Fruit fly (Drosophila melanogaster) whole organism, embryonic: ENCODE results near the gene DIP1.
A peak's percentile ranks its signal among the peaks of the same experiment; 100 is the strongest.

ENCODE experiments used
- Adf1 ChIP-seq: fragments of 200-800 bp; sonication (Bioruptor generic); IDR thresholded peaks from 2 replicates; pipeline ENCODE4 v1.3.6; 2022; ENCODE audit warnings: missing biosample characterization, missing genetic modification characterization
- Asciz ChIP-seq: fragments of 200-800 bp; sonication (Bioruptor generic); optimal IDR thresholded peaks from 2 replicates; lab custom pipeline; 2017; ENCODE audit warnings: missing biosample characterization, mild to moderate bottlenecking, missing genetic modification characterization, missing genetic modification reagents
- CG10366 ChIP-seq: fragments of 200-800 bp; sonication (Bioruptor generic); IDR thresholded peaks from 2 replicates; pipeline ENCODE4 v1.3.6; 2022; ENCODE audit warnings: missing biosample characterization, missing genetic modification characterization
- CG11093 ChIP-seq: fragments of 200-800 bp; sonication (Bioruptor generic); IDR thresholded peaks from 3 replicates; pipeline ENCODE4 v1.3.6; 2022; ENCODE audit warnings: missing biosample characterization, missing genetic modification characterization
- CG11247 ChIP-seq: fragments of 200-800 bp; sonication (Bioruptor generic); IDR thresholded peaks from 2 replicates; pipeline ENCODE4 v1.3.6; 2022; ENCODE audit warnings: missing biosample characterization, missing genetic modification characterization
- CG11456 ChIP-seq: fragments of 200-800 bp; sonication (Bioruptor generic); IDR thresholded peaks from 3 replicates; pipeline ENCODE4 v1.3.6; 2022; ENCODE audit warnings: missing biosample characterization, missing genetic modification characterization
- CG11504 ChIP-seq: fragments of 200-800 bp; sonication (Bioruptor generic); optimal IDR thresholded peaks from 3 replicates; lab custom pipeline; 2019; ENCODE audit warnings: missing biosample characterization, mild to moderate bottlenecking, missing genetic modification characterization, moderate library complexity
- CG12155 ChIP-seq: fragments of 200-800 bp; sonication (Bioruptor generic); optimal IDR thresholded peaks from 3 replicates; lab custom pipeline; 2016; ENCODE audit warnings: missing biosample characterization, missing genetic modification characterization
- CG12219 ChIP-seq: fragments of 200-800 bp; sonication (Bioruptor generic); optimal IDR thresholded peaks from 3 replicates; lab custom pipeline; 2018; ENCODE audit warnings: missing biosample characterization, mild to moderate bottlenecking, missing genetic modification characterization
- CG13123 ChIP-seq: fragments of 200-800 bp; sonication (Bioruptor generic); optimal IDR thresholded peaks from 2 replicates; lab custom pipeline; 2016; ENCODE audit warnings: missing biosample characterization, missing genetic modification characterization
- CG13894 ChIP-seq: fragments of 200-800 bp; sonication (Bioruptor generic); optimal IDR thresholded peaks from 3 replicates; lab custom pipeline; 2018; ENCODE audit warnings: missing biosample characterization, mild to moderate bottlenecking, missing genetic modification characterization, moderate library complexity
- CG14014 ChIP-seq: fragments of 200-800 bp; sonication (Bioruptor generic); IDR thresholded peaks from 2 replicates; pipeline ENCODE4 v1.3.6; 2022; ENCODE audit warnings: missing biosample characterization, missing genetic modification characterization
- CG1529 ChIP-seq: fragments of 200-800 bp; sonication (Bioruptor generic); optimal IDR thresholded peaks from 3 replicates; lab custom pipeline; 2018; ENCODE audit warnings: missing biosample characterization, missing genetic modification characterization
- CG1603 ChIP-seq: fragments of 200-800 bp; sonication (Bioruptor generic); optimal IDR thresholded peaks from 2 replicates; lab custom pipeline; 2019; ENCODE audit warnings: missing biosample characterization, mild to moderate bottlenecking, missing genetic modification characterization, moderate library complexity
- CG16779 ChIP-seq: fragments of 200-800 bp; sonication (Bioruptor generic); IDR thresholded peaks from 2 replicates; pipeline ENCODE4 v1.3.6; 2022; ENCODE audit warnings: missing biosample characterization, missing genetic modification characterization
- CG18619 ChIP-seq: fragments of 200-800 bp; sonication (Bioruptor generic); optimal IDR thresholded peaks from 3 replicates; lab custom pipeline; 2017; ENCODE audit warnings: missing biosample characterization, mild to moderate bottlenecking, missing genetic modification characterization
- CG2202 ChIP-seq: fragments of 200-800 bp; sonication (Bioruptor generic); optimal IDR thresholded peaks from 2 replicates; lab custom pipeline; 2018; ENCODE audit warnings: missing biosample characterization, mild to moderate bottlenecking, missing genetic modification characterization
- CG2875 ChIP-seq: fragments of 200-800 bp; sonication (Bioruptor generic); optimal IDR thresholded peaks from 2 replicates; lab custom pipeline; 2017; ENCODE audit warnings: missing biosample characterization, mild to moderate bottlenecking, missing genetic modification characterization, missing genetic modification reagents
- CG30403 ChIP-seq: fragments of 200-800 bp; sonication (Bioruptor generic); optimal IDR thresholded peaks from 3 replicates; lab custom pipeline; 2016; ENCODE audit warnings: missing biosample characterization, missing genetic modification characterization
- CG33213 ChIP-seq: fragments of 200-800 bp; sonication (Bioruptor generic); optimal IDR thresholded peaks from 3 replicates; lab custom pipeline; 2016; ENCODE audit warnings: missing biosample characterization, missing genetic modification characterization
- CG3726 ChIP-seq: fragments of 200-800 bp; sonication (Bioruptor generic); IDR thresholded peaks from 3 replicates; pipeline ENCODE4, ENCODE4 v1.3.6; 2022; ENCODE audit warnings: missing biosample characterization, missing genetic modification characterization
- CG4730 ChIP-seq: fragments of 200-800 bp; sonication (Bioruptor generic); IDR thresholded peaks from 2 replicates; pipeline ENCODE4 v1.3.6; 2022; ENCODE audit warnings: missing biosample characterization, missing genetic modification characterization
- CG6683 ChIP-seq: fragments of 200-800 bp; sonication (Bioruptor generic); optimal IDR thresholded peaks from 2 replicates; lab custom pipeline; 2017; ENCODE audit warnings: missing biosample characterization, mild to moderate bottlenecking, missing genetic modification characterization, missing genetic modification reagents
- CG6689 ChIP-seq: fragments of 200-800 bp; sonication (Bioruptor generic); IDR thresholded peaks from 2 replicates; pipeline ENCODE4 v1.3.6; 2022; ENCODE audit warnings: missing biosample characterization, missing genetic modification characterization
- CG8388 ChIP-seq: fragments of 200-800 bp; sonication (Bioruptor generic); optimal IDR thresholded peaks from 2 replicates; lab custom pipeline; 2019; ENCODE audit warnings: missing biosample characterization, mild to moderate bottlenecking, missing genetic modification characterization, moderate library complexity
- CG8924 ChIP-seq: fragments of 200-800 bp; optimal IDR thresholded peaks from 3 replicates; lab custom pipeline; 2019; ENCODE audit warnings: missing biosample characterization, mild to moderate bottlenecking, missing genetic modification characterization, moderate library complexity
- CG9437 ChIP-seq: fragments of 200-800 bp; sonication (Bioruptor generic); optimal IDR thresholded peaks from 2 replicates; lab custom pipeline; 2018; ENCODE audit warnings: missing biosample characterization, mild to moderate bottlenecking, missing genetic modification characterization
- CG9609 ChIP-seq: fragments of 200-800 bp; sonication (Bioruptor generic); optimal IDR thresholded peaks from 3 replicates; lab custom pipeline; 2016; ENCODE audit warnings: missing biosample characterization, missing genetic modification characterization
- Doc3 ChIP-seq: fragments of 200-800 bp; sonication (Bioruptor generic); IDR thresholded peaks from 3 replicates; pipeline ENCODE4 v1.3.6; 2022; ENCODE audit warnings: missing biosample characterization, missing genetic modification characterization; ENCODE audit not compliant: partially characterized antibody
- Jarid2 ChIP-seq: fragments of 200-800 bp; sonication (Bioruptor generic); optimal IDR thresholded peaks from 3 replicates; lab custom pipeline; 2017; ENCODE audit warnings: mild to moderate bottlenecking, missing biosample characterization, missing genetic modification reagents, missing genetic modification characterization
- Meics ChIP-seq: fragments of 200-800 bp; sonication (Bioruptor generic); optimal IDR thresholded peaks from 2 replicates; lab custom pipeline; 2017; ENCODE audit warnings: missing biosample characterization, mild to moderate bottlenecking, missing genetic modification characterization
- Myb ChIP-seq: fragments of 200-800 bp; sonication (Bioruptor generic); optimal IDR thresholded peaks from 2 replicates; lab custom pipeline; 2016; ENCODE audit warnings: missing biosample characterization, missing genetic modification characterization
- Oli ChIP-seq: fragments of 200-800 bp; sonication (Bioruptor generic); optimal IDR thresholded peaks from 2 replicates; lab custom pipeline; 2018; ENCODE audit warnings: missing biosample characterization, mild to moderate bottlenecking, missing genetic modification characterization, moderate library complexity
- Optix ChIP-seq: fragments of 200-800 bp; sonication (Bioruptor generic); IDR thresholded peaks from 3 replicates; pipeline ENCODE4 v1.3.6; 2022; ENCODE audit warnings: missing biosample characterization, missing genetic modification characterization
- PHDP ChIP-seq: fragments of 200-800 bp; sonication (Bioruptor generic); optimal IDR thresholded peaks from 3 replicates; lab custom pipeline; 2018; ENCODE audit warnings: missing biosample characterization, mild to moderate bottlenecking, missing genetic modification characterization, moderate library complexity
- Ravus ChIP-seq: fragments of 200-800 bp; sonication (Bioruptor generic); IDR thresholded peaks from 2 replicates; pipeline ENCODE4 v1.3.6; 2022; ENCODE audit warnings: missing biosample characterization, missing genetic modification characterization
- abd-A ChIP-seq: fragments of 200-800 bp; sonication (Bioruptor generic); optimal IDR thresholded peaks from 3 replicates; lab custom pipeline; 2019; ENCODE audit warnings: missing biosample characterization, mild to moderate bottlenecking, missing genetic modification characterization, moderate library complexity
- bsh ChIP-seq, 2 experiments: fragments of 200-800 bp; sonication (Bioruptor generic); optimal IDR thresholded peaks; 2 replicates each; lab custom pipeline; 2017 to 2018; ENCODE audit warnings: mild to moderate bottlenecking in 2 of 2, missing biosample characterization in 2 of 2, missing genetic modification characterization in 2 of 2, moderate library complexity in 1 of 2
- fd102C ChIP-seq: fragments of 200-800 bp; sonication (Bioruptor generic); optimal IDR thresholded peaks from 2 replicates; lab custom pipeline; 2018; ENCODE audit warnings: missing biosample characterization, mild to moderate bottlenecking, missing genetic modification characterization, moderate library complexity
- gro ChIP-seq: fragments of 200-800 bp; sonication (Bioruptor generic); optimal IDR thresholded peaks from 2 replicates; lab custom pipeline; 2016; ENCODE audit warnings: missing biosample characterization, missing genetic modification characterization
- mirr ChIP-seq: fragments of 200-800 bp; sonication (Bioruptor generic); optimal IDR thresholded peaks from 3 replicates; lab custom pipeline; 2018; ENCODE audit warnings: missing biosample characterization, mild to moderate bottlenecking, missing genetic modification characterization
- pnt ChIP-seq: fragments of 200-800 bp; sonication (Bioruptor generic); optimal IDR thresholded peaks from 3 replicates; lab custom pipeline; 2016; ENCODE audit warnings: missing biosample characterization, missing genetic modification characterization
- psq ChIP-seq: fragments of 200-800 bp; sonication (Bioruptor generic); optimal IDR thresholded peaks from 2 replicates; lab custom pipeline; 2017; ENCODE audit warnings: missing biosample characterization, missing genetic modification characterization
- pzg ChIP-seq: fragments of 200-800 bp; sonication (Bioruptor generic); optimal IDR thresholded peaks from 3 replicates; lab custom pipeline; 2018; ENCODE audit warnings: missing biosample characterization, mild to moderate bottlenecking, missing genetic modification characterization, moderate library complexity
- repo ChIP-seq: fragments of 200-800 bp; sonication (Bioruptor generic); optimal IDR thresholded peaks from 2 replicates; lab custom pipeline; 2016; ENCODE audit warnings: missing biosample characterization, missing genetic modification characterization
- sens-2 ChIP-seq: fragments of 200-800 bp; sonication (Bioruptor generic); IDR thresholded peaks from 2 replicates; pipeline ENCODE4 v1.3.6; 2022; ENCODE audit warnings: missing biosample characterization, missing genetic modification characterization
- tna ChIP-seq: fragments of 200-800 bp; sonication (Bioruptor generic); IDR thresholded peaks from 2 replicates; pipeline ENCODE4 v1.3.6; 2022; ENCODE audit warnings: missing biosample characterization, missing genetic modification characterization; ENCODE audit not compliant: partially characterized antibody
- toy ChIP-seq: fragments of 200-800 bp; sonication (Bioruptor generic); IDR thresholded peaks from 2 replicates; pipeline ENCODE4 v1.3.6; 2022; ENCODE audit warnings: missing biosample characterization, missing genetic modification characterization
- trh ChIP-seq: fragments of 200-800 bp; sonication (Bioruptor generic); optimal IDR thresholded peaks from 2 replicates; lab custom pipeline; 2016; ENCODE audit warnings: missing biosample characterization, missing genetic modification characterization
- z ChIP-seq: fragments of 200-800 bp; sonication (Bioruptor generic); IDR thresholded peaks from 3 replicates; pipeline ENCODE4 v1.3.6; 2022; ENCODE audit warnings: missing biosample characterization, missing genetic modification characterization
- zf30C ChIP-seq: fragments of 200-800 bp; sonication (Bioruptor generic); optimal IDR thresholded peaks from 3 replicates; lab custom pipeline; 2018; ENCODE audit warnings: missing biosample characterization, mild to moderate bottlenecking, missing genetic modification characterization

The DIP1 gene

dm6 chrX:21593907-21594306 is 36.0 kb downstream of the DIP1 start (continued):
- TF ChIP-seq CG12155 (GFP tag; lab: Kevin White, UChicago) (peak; percentile 64), CG1529 (GFP tag; lab: Kevin White, UChicago) (peak; percentile 70), CG1603 (peak; percentile 95), abd-A (tag; lab: Kevin White, UChicago) (no peak), PHDP (tag; lab: Kevin White, UChicago) (peak; percentile 78), CG11456 (GFP tag; lab: Robert Waterston, UW) (peak; percentile 77), CG16779 (GFP tag; lab: Robert Waterston, UW) (no peak), Ravus (peak; percentile 3), CG11093 (GFP tag; lab: Robert Waterston, UW) (peak; percentile 81), z (GFP tag; lab: Robert Waterston, UW) (0 out of 3 replicates have a peak, but pooled peaks have one; percentile 31), mirr (GFP tag; lab: Kevin White, UChicago) (no peak), sens-2 (GFP tag; lab: Robert Waterston, UW) (peak; percentile 79), psq (GFP tag; lab: Kevin White, UChicago) (peak; percentile 23), Doc3 (GFP tag; lab: Robert Waterston, UW) (no peak), CG30403 (peak; percentile 81), CG12219 (GFP tag; lab: Kevin White, UChicago) (peak; percentile 78), pzg (GFP tag; lab: Kevin White, UChicago) (no peak), CG8924 (tag; lab: Kevin White, UChicago) (peak; percentile 86), CG2875 (GFP tag; lab: Kevin White, UChicago) (peak; percentile 76), CG6683 (GFP tag; lab: Kevin White, UChicago) (peak; percentile 41), Adf1 (GFP tag; lab: Robert Waterston, UW) (no peak), gro (no peak), CG14014 (GFP tag; lab: Robert Waterston, UW) (peak; percentile 68), trh (GFP tag; lab: Kevin White, UChicago) (no peak), zf30C (peak; percentile 64), CG2202 (tag; lab: Kevin White, UChicago) (peak; percentile 71), bsh (GFP tag; optimal IDR thresholded peaks at IDR 0.05; lab: Kevin White, UChicago) (peak; percentile 32 to 91), Optix (peak; percentile 79), CG11247 (peak; percentile 73), Jarid2 (peak; percentile 23), fd102C (GFP tag; lab: Kevin White, UChicago) (peak; percentile 74), CG9437 (peak; percentile 50), CG6689 (peak; percentile 84), CG13123 (peak; percentile 52), CG33213 (peak; percentile 73), CG13894 (tag; lab: Kevin White, UChicago) (no peak), tna (GFP tag; lab: Robert Waterston, UW) (no peak), pnt (peak; percentile 94), CG4730 (GFP tag; lab: Robert Waterston, UW) (peak; percentile 77), CG3726 (GFP tag; lab: Robert Waterston, UW) (peak; percentile 83; the same call in 2 of the 3 replicates), repo (GFP tag; lab: Kevin White, UChicago) (peak; percentile 86), toy (GFP tag; lab: Robert Waterston, UW) (0 out of 2 replicates have a peak, but pooled peaks have one; percentile 25), Asciz (GFP tag; lab: Kevin White, UChicago) (peak; percentile 78), CG18619 (GFP tag; lab: Kevin White, UChicago) (peak; percentile 44), CG11504 (tag; lab: Kevin White, UChicago) (peak; percentile 90), Oli (tag; lab: Kevin White, UChicago) (peak; percentile 85), CG9609 (GFP tag; lab: Kevin White, UChicago) (peak; percentile 80), CG10366 (peak; percentile 73; the same call in 1 of the 2 replicates), CG8388 (GFP tag; lab: Kevin White, UChicago) (peak; percentile 83), Myb (GFP tag; lab: Kevin White, UChicago) (peak; percentile 59), Meics (GFP tag; lab: Kevin White, UChicago) (peak; percentile 60)
